Fruit fly (Drosophila melanogaster) whole organism, embryonic: Measurements from ENCODE around the gene Cul5.

Source experiments
- Awh ChIP-seq: fragments of 200-800 bp; sonication (Bioruptor generic); IDR thresholded peaks from 2 replicates; pipeline ENCODE4, ENCODE4 v1.3.6; 2022; ENCODE audit warnings: missing biosample characterization, missing genetic modification characterization
- BtbVII ChIP-seq: fragments of 200-800 bp; sonication (Bioruptor generic); optimal IDR thresholded peaks from 3 replicates; lab custom pipeline; 2017; ENCODE audit warnings: missing biosample characterization, mild to moderate bottlenecking, missing genetic modification characterization
- CG10462 ChIP-seq: fragments of 200-800 bp; sonication (Bioruptor generic); optimal IDR thresholded peaks from 2 replicates; lab custom pipeline; 2016; ENCODE audit warnings: missing biosample characterization, missing genetic modification characterization
- CG11723 ChIP-seq: fragments of 200-800 bp; sonication (Bioruptor generic); optimal IDR thresholded peaks from 2 replicates; lab custom pipeline; 2017; ENCODE audit warnings: missing biosample characterization, mild to moderate bottlenecking, missing genetic modification characterization
- CG1233 ChIP-seq: fragments of 200-800 bp; sonication (Bioruptor generic); optimal IDR thresholded peaks from 4 replicates; lab custom pipeline; 2018; ENCODE audit warnings: missing biosample characterization, mild to moderate bottlenecking, missing genetic modification characterization
- CG13424 ChIP-seq: fragments of 200-800 bp; sonication (Bioruptor generic); optimal IDR thresholded peaks from 2 replicates; lab custom pipeline; 2019; ENCODE audit warnings: missing biosample characterization, mild to moderate bottlenecking, missing genetic modification characterization, moderate library complexity
- CG15269 ChIP-seq: fragments of 200-800 bp; sonication (Bioruptor generic); optimal IDR thresholded peaks from 2 replicates; lab custom pipeline; 2018; ENCODE audit warnings: missing biosample characterization, mild to moderate bottlenecking, missing genetic modification characterization, moderate library complexity
- CG16779 ChIP-seq: fragments of 200-800 bp; sonication (Bioruptor generic); IDR thresholded peaks from 2 replicates; pipeline ENCODE4 v1.3.6; 2022; ENCODE audit warnings: missing biosample characterization, missing genetic modification characterization
- CG16813 ChIP-seq: fragments of 200-800 bp; sonication (Bioruptor generic); IDR thresholded peaks from 3 replicates; pipeline ENCODE4 v1.3.6; 2022; ENCODE audit warnings: missing biosample characterization, missing genetic modification characterization; ENCODE audit not compliant: partially characterized antibody
- CG2712 ChIP-seq: fragments of 200-800 bp; optimal IDR thresholded peaks from 3 replicates; lab custom pipeline; 2019; ENCODE audit warnings: missing biosample characterization, mild to moderate bottlenecking, missing genetic modification characterization, moderate library complexity
- CG32532 ChIP-seq: fragments of 200-800 bp; sonication (Bioruptor generic); IDR thresholded peaks from 2 replicates; pipeline ENCODE4 v1.3.6; 2022; ENCODE audit warnings: missing biosample characterization, missing genetic modification characterization
- CG34224 ChIP-seq: fragments of 200-800 bp; sonication (Bioruptor generic); IDR thresholded peaks from 3 replicates; pipeline ENCODE4 v1.3.6; 2022; ENCODE audit warnings: missing biosample characterization, missing genetic modification characterization; ENCODE audit not compliant: partially characterized antibody
- CG4617 ChIP-seq: fragments of 200-800 bp; sonication (Bioruptor generic); optimal IDR thresholded peaks from 3 replicates; lab custom pipeline; 2016; ENCODE audit warnings: missing biosample characterization, missing genetic modification characterization, borderline replicate concordance
- CG4820 ChIP-seq: fragments of 200-800 bp; sonication (Bioruptor generic); optimal IDR thresholded peaks from 3 replicates; lab custom pipeline; 2016; ENCODE audit warnings: missing biosample characterization, missing genetic modification characterization
- CG6272 ChIP-seq: fragments of 200-800 bp; sonication (Bioruptor generic); IDR thresholded peaks from 2 replicates; pipeline ENCODE4 v1.3.6; 2022; ENCODE audit warnings: missing biosample characterization, missing genetic modification characterization
- CG7786 ChIP-seq: fragments of 200-800 bp; sonication (Bioruptor generic); optimal IDR thresholded peaks from 2 replicates; lab custom pipeline; 2016; ENCODE audit warnings: missing biosample characterization, missing genetic modification characterization
- CG7839 ChIP-seq: fragments of 200-800 bp; sonication (Bioruptor generic); optimal IDR thresholded peaks from 3 replicates; lab custom pipeline; 2018; ENCODE audit warnings: missing biosample characterization, mild to moderate bottlenecking, missing genetic modification characterization, moderate library complexity
- CG7928 ChIP-seq: fragments of 200-800 bp; sonication (Bioruptor generic); optimal IDR thresholded peaks from 2 replicates; lab custom pipeline; 2017; ENCODE audit warnings: missing biosample characterization, mild to moderate bottlenecking, missing genetic modification characterization
- CG8089 ChIP-seq: fragments of 200-800 bp; sonication (Bioruptor generic); optimal IDR thresholded peaks from 3 replicates; lab custom pipeline; 2016; ENCODE audit warnings: missing biosample characterization, missing genetic modification characterization
- CG8478 ChIP-seq: fragments of >200 bp; optimal IDR thresholded peaks from 2 replicates; lab custom pipeline; 2018
- Dek ChIP-seq: fragments of 200-800 bp; sonication (Bioruptor generic); optimal IDR thresholded peaks from 3 replicates; lab custom pipeline; 2019; ENCODE audit warnings: missing biosample characterization, mild to moderate bottlenecking, missing genetic modification characterization, moderate library complexity
- H15 ChIP-seq: fragments of 200-800 bp; sonication (Bioruptor generic); IDR thresholded peaks from 3 replicates; pipeline ENCODE4 v1.3.6; 2022; ENCODE audit warnings: missing biosample characterization, missing genetic modification characterization
- HLHmδ ChIP-seq: fragments of 200-800 bp; sonication (Bioruptor generic); optimal IDR thresholded peaks from 2 replicates; lab custom pipeline; 2018; ENCODE audit warnings: missing biosample characterization, mild to moderate bottlenecking, missing genetic modification characterization, moderate library complexity
- HmgD ChIP-seq: fragments of 200-800 bp; sonication (Bioruptor generic); optimal IDR thresholded peaks from 3 replicates; lab custom pipeline; 2016; ENCODE audit warnings: missing biosample characterization, missing genetic modification characterization
- Jarid2 ChIP-seq: fragments of 200-800 bp; sonication (Bioruptor generic); optimal IDR thresholded peaks from 3 replicates; lab custom pipeline; 2017; ENCODE audit warnings: mild to moderate bottlenecking, missing biosample characterization, missing genetic modification reagents, missing genetic modification characterization
- Meics ChIP-seq: fragments of 200-800 bp; sonication (Bioruptor generic); optimal IDR thresholded peaks from 2 replicates; lab custom pipeline; 2017; ENCODE audit warnings: missing biosample characterization, mild to moderate bottlenecking, missing genetic modification characterization
- Myb ChIP-seq: fragments of 200-800 bp; sonication (Bioruptor generic); optimal IDR thresholded peaks from 2 replicates; lab custom pipeline; 2016; ENCODE audit warnings: missing biosample characterization, missing genetic modification characterization
- NC2α ChIP-seq: fragments of 200-800 bp; sonication (Bioruptor generic); optimal IDR thresholded peaks from 2 replicates; lab custom pipeline; 2016; ENCODE audit warnings: missing biosample characterization, missing genetic modification characterization
- Pdp1 ChIP-seq, 2 experiments: fragments of 200-800 bp; sonication (Bioruptor generic); optimal IDR thresholded peaks; 3 replicates each; lab custom pipeline; 2016; ENCODE audit warnings: missing biosample characterization in 2 of 2, missing genetic modification characterization in 2 of 2, mild to moderate bottlenecking in 1 of 2, moderate library complexity in 1 of 2
- Poxn ChIP-seq: fragments of 200-800 bp; sonication (Bioruptor generic); IDR thresholded peaks from 2 replicates; pipeline ENCODE4 v1.3.6; 2022; ENCODE audit warnings: missing biosample characterization, missing genetic modification characterization
- Scr ChIP-seq: fragments of 200-800 bp; sonication (Bioruptor generic); IDR thresholded peaks from 2 replicates; pipeline ENCODE4 v1.3.6; 2022; ENCODE audit warnings: missing biosample characterization, missing genetic modification characterization; ENCODE audit not compliant: partially characterized antibody
- ab ChIP-seq: fragments of 200-800 bp; sonication (Bioruptor generic); optimal IDR thresholded peaks from 2 replicates; lab custom pipeline; 2016; ENCODE audit warnings: missing biosample characterization, missing genetic modification characterization
- ato ChIP-seq: fragments of 200-800 bp; sonication (Bioruptor generic); IDR thresholded peaks from 2 replicates; pipeline ENCODE4 v1.3.6; 2022; ENCODE audit warnings: missing biosample characterization, missing genetic modification characterization; ENCODE audit not compliant: partially characterized antibody
- btn ChIP-seq: fragments of 200-800 bp; sonication (Bioruptor generic); optimal IDR thresholded peaks from 2 replicates; lab custom pipeline; 2016; ENCODE audit warnings: missing biosample characterization, missing genetic modification characterization
- caup ChIP-seq: fragments of 200-800 bp; sonication (Bioruptor generic); optimal IDR thresholded peaks from 3 replicates; lab custom pipeline; 2017; ENCODE audit warnings: missing biosample characterization, mild to moderate bottlenecking, missing genetic modification characterization, moderate library complexity; ENCODE audit not compliant: severe bottlenecking
- chinmo ChIP-seq: fragments of 200-800 bp; sonication (Bioruptor generic); IDR thresholded peaks from 4 replicates; pipeline ENCODE4 v1.3.6; 2022; ENCODE audit warnings: missing biosample characterization, missing genetic modification characterization; ENCODE audit not compliant: partially characterized antibody
- exex ChIP-seq: fragments of 200-800 bp; sonication (Bioruptor generic); optimal IDR thresholded peaks from 4 replicates; lab custom pipeline; 2018; ENCODE audit warnings: missing biosample characterization, mild to moderate bottlenecking, missing genetic modification characterization, moderate library complexity
- gro ChIP-seq: fragments of 200-800 bp; sonication (Bioruptor generic); optimal IDR thresholded peaks from 2 replicates; lab custom pipeline; 2016; ENCODE audit warnings: missing biosample characterization, missing genetic modification characterization
- nmo ChIP-seq: fragments of 200-800 bp; sonication (Bioruptor generic); optimal IDR thresholded peaks from 2 replicates; lab custom pipeline; 2018; ENCODE audit warnings: missing biosample characterization, mild to moderate bottlenecking, missing genetic modification characterization, moderate library complexity
- pzg ChIP-seq: fragments of 200-800 bp; sonication (Bioruptor generic); optimal IDR thresholded peaks from 3 replicates; lab custom pipeline; 2018; ENCODE audit warnings: missing biosample characterization, mild to moderate bottlenecking, missing genetic modification characterization, moderate library complexity
- row ChIP-seq: fragments of 200-800 bp; sonication (Bioruptor generic); IDR thresholded peaks from 3 replicates; pipeline ENCODE4 v1.3.6; 2022; ENCODE audit warnings: missing biosample characterization, missing genetic modification characterization
- sc ChIP-seq, 3 experiments: fragments of >200 bp in 2 of 3; fragments of 200-800 bp in 1 of 3; sonication (Bioruptor generic) in 1 of 3; optimal IDR thresholded peaks; 2 replicates in 2 of 3; 3 replicates in 1 of 3; lab custom pipeline; 2017; ENCODE audit warnings: mild to moderate bottlenecking in 1 of 3, missing biosample characterization in 1 of 3, missing genetic modification characterization in 1 of 3, missing genetic modification reagents in 1 of 3
- sens ChIP-seq: fragments of 200-800 bp; sonication (Bioruptor generic); peaks from one replicate; lab custom pipeline; 2016; ENCODE audit warnings: missing biosample characterization, missing genetic modification characterization
- sens-2 ChIP-seq: fragments of 200-800 bp; sonication (Bioruptor generic); IDR thresholded peaks from 2 replicates; pipeline ENCODE4 v1.3.6; 2022; ENCODE audit warnings: missing biosample characterization, missing genetic modification characterization
- slou ChIP-seq: fragments of 200-800 bp; sonication (Bioruptor generic); optimal IDR thresholded peaks from 3 replicates; lab custom pipeline; 2016; ENCODE audit warnings: missing biosample characterization, missing genetic modification characterization
- sob ChIP-seq: fragments of 200-800 bp; sonication (Bioruptor generic); IDR thresholded peaks from 2 replicates; pipeline ENCODE4 v1.3.6; 2022; ENCODE audit warnings: missing biosample characterization, missing genetic modification characterization
- tio ChIP-seq: fragments of 200-800 bp; sonication (Bioruptor generic); optimal IDR thresholded peaks from 2 replicates; lab custom pipeline; 2017; ENCODE audit warnings: missing biosample characterization, missing genetic modification characterization, inconsistent platforms
- usp ChIP-seq: fragments of >200 bp; optimal IDR thresholded peaks from 2 replicates; lab custom pipeline; 2017; ENCODE audit warnings: missing biosample characterization, missing genetic modification characterization
- zfh1 ChIP-seq: fragments of 200-800 bp; sonication (Bioruptor generic); IDR thresholded peaks from 3 replicates; pipeline ENCODE4 v1.3.6; 2022; ENCODE audit warnings: missing biosample characterization, missing genetic modification characterization

The Cul5 gene

DNA sequence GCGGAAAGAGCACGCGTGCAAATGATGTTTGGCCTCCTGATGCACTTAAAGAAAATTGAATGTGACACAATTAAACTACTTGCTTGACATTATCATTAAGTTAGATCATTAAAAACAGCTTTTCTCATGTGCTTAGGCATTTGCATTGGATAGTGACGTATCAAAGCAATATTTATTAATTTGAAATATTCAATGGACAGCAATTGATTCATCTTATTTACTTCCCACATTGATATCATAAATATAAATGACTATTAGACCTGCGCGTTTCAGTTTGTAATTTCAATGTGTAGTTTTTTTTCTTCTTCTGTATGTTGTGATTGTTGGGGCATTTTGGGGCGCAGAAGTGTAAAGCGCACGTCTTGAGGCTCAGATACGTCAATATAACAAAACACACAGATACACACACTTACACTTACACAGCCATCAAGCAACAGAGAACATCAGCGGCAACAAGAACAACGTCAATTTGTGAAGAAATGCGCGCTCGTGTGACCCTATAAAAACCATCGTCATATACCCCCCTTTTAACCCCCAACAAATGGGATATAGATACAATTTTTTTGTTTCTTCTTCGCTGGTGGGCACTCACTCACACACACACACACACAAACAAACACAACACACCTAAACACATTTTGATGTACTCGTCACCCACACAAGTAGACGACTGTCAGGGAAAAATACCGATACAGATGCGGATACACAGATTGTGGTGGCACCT lies 26.3 kb upstream of the Cul5 start (continued):
- TF ChIP-seq chinmo (GFP tag; lab: Robert Waterston, UW) (0 out of 4 replicates have a peak, but pooled peaks have one; percentile 13), CG16813 (GFP tag; lab: Robert Waterston, UW) (no peak), CG2712 (peak; percentile 88), CG8089 (GFP tag; lab: Kevin White, UChicago) (peak; percentile 9), HmgD (GFP tag; lab: Kevin White, UChicago) (no peak), Awh (GFP tag; lab: Robert Waterston, UW) (peak; percentile 71), sc (optimal IDR thresholded peaks at IDR 0.05; lab: Kevin White, UChicago) (no peak), sc (GFP tag; optimal IDR thresholded peaks at IDR 0.05; lab: Kevin White, UChicago) (peak; percentile 54), CG8478 (no peak), btn (GFP tag; lab: Kevin White, UChicago) (peak; percentile 34), CG1233 (GFP tag; lab: Kevin White, UChicago) (peak; percentile 57), CG6272 (GFP tag; lab: Robert Waterston, UW) (no peak), zfh1 (GFP tag; lab: Robert Waterston, UW) (peak; percentile 56; the same call in 2 of the 3 replicates), caup (GFP tag; lab: Kevin White, UChicago) (peak; percentile 54), tio (peak; percentile 71), ato (GFP tag; lab: Robert Waterston, UW) (no peak), H15 (peak; percentile 60), gro (GFP tag; lab: Kevin White, UChicago) (peak; percentile 12), BtbVII (GFP tag; lab: Kevin White, UChicago) (peak; percentile 48), Myb (GFP tag; lab: Kevin White, UChicago) (peak; percentile 25), sens (GFP tag; lab: Kevin White, UChicago) (peak; percentile 92), sens-2 (GFP tag; lab: Robert Waterston, UW) (no peak), CG11723 (GFP tag; lab: Kevin White, UChicago) (peak; percentile 56), exex (tag; lab: Kevin White, UChicago) (peak; percentile 27), row (GFP tag; lab: Robert Waterston, UW) (peak; percentile 77), CG16779 (GFP tag; lab: Robert Waterston, UW) (no peak), CG7839 (tag; lab: Kevin White, UChicago) (peak; percentile 81), Scr (GFP tag; lab: Robert Waterston, UW) (no peak), CG13424 (peak; percentile 74), sob (GFP tag; lab: Robert Waterston, UW) (no peak), CG34224 (GFP tag; lab: Robert Waterston, UW) (no peak), Poxn (no peak), Meics (GFP tag; lab: Kevin White, UChicago) (peak; percentile 76), CG4820 (GFP tag; lab: Kevin White, UChicago) (peak; percentile 70), ab (GFP tag; lab: Kevin White, UChicago) (no peak), CG7786 (GFP tag; lab: Kevin White, UChicago) (peak; percentile 57), CG10462 (GFP tag; lab: Kevin White, UChicago) (peak; percentile 18), Dek (tag; lab: Kevin White, UChicago) (peak; percentile 44), pzg (GFP tag; lab: Kevin White, UChicago) (no peak), nmo (GFP tag; lab: Kevin White, UChicago) (peak; percentile 84), CG15269 (tag; lab: Kevin White, UChicago) (peak; percentile 77), HLHmδ (GFP tag; lab: Kevin White, UChicago) (no peak), slou (GFP tag; lab: Kevin White, UChicago) (no peak), usp (GFP tag; lab: Kevin White, UChicago) (no peak), CG4617 (GFP tag; lab: Kevin White, UChicago) (no peak), Jarid2 (GFP tag; lab: Kevin White, UChicago) (peak; percentile 42), Pdp1 (GFP tag; optimal IDR thresholded peaks at IDR 0.05; lab: Kevin White, UChicago) (peak; percentile 54 to 67), CG32532 (GFP tag; lab: Robert Waterston, UW) (peak; percentile 46; the same call in 1 of the 2 replicates), CG7928 (no peak), NC2α (GFP tag; lab: Kevin White, UChicago) (peak; percentile 16)
